Worm (Caenorhabditis elegans): Measurements from ENCODE around the gene pha-1.

ce11 chrIII:11113845-11114244, 17.7 kb upstream of the pha-1 start:
- no peak for TF ChIP-seq med-1 (GFP tag; optimal IDR thresholded peaks at IDR 0.05; ENCODE audit: insufficient read depth)
- TF ChIP-seq cog-1 (tag; optimal IDR thresholded peaks at IDR 0.05) = no peak

Data from whole organism, midembryonic.